Fruit fly (Drosophila melanogaster): Measurements from ENCODE around the gene Stip1.

- TF ChIP-seq Clk (GFP tag; optimal IDR thresholded peaks at IDR 0.05): no peak
- TF ChIP-seq kay (GFP tag; ENCODE audit: borderline replicate concordance): no peak
These were observed 51.9 kb downstream of the Stip1 start for dm6 chr2L:346781-347180.

Data from whole organism, adult.